Fruit fly (Drosophila melanogaster): Measurements from ENCODE around the gene CG33341.

dm6 chr3R:24390239-24390638, 22.1 kb downstream of the CG33341 start, which contains the start of the genes CG5768 and CG13615:
- no peak for TF ChIP-seq CG8478 (optimal IDR thresholded peaks at IDR 0.05)
- TF ChIP-seq psq (optimal IDR thresholded peaks at IDR 0.05): no peak
- no peak for TF ChIP-seq Dll (optimal IDR thresholded peaks at IDR 0.05)

Measured in whole organism.